Worm (Caenorhabditis elegans): ENCODE results near the gene Y73B6BL.14.

- TF ChIP-seq B0019.2 (GFP tag; conservative IDR thresholded peaks at IDR 0.05) (no peak), pha-4 (tag; optimal IDR thresholded peaks at IDR 0.05) (no peak), ztf-28 (GFP tag; IDR thresholded peaks at IDR 0.05) (no peak), efl-1 (GFP tag; optimal IDR thresholded peaks at IDR 0.05) (no peak), xnd-1 (tag; optimal IDR thresholded peaks at IDR 0.05) (no peak), F49E8.2 (tag; optimal IDR thresholded peaks at IDR 0.05; ENCODE audit: insufficient read depth) (no peak), ceh-79 (tag; optimal IDR thresholded peaks at IDR 0.05) (no peak), unc-130 (GFP tag; optimal IDR thresholded peaks at IDR 0.05) (no peak), tbp1 (GFP tag; optimal IDR thresholded peaks at IDR 0.05) (no peak), dpff-1 (tag; optimal IDR thresholded peaks at IDR 0.05) (no peak), snpc-1.3 (tag; optimal IDR thresholded peaks at IDR 0.05; ENCODE audit: insufficient read depth) (no peak), zfh-2 (GFP tag; conservative IDR thresholded peaks at IDR 0.05) (no peak)
Measured at ce11 chrIV:6378398-6378797, 35.6 kb upstream of the Y73B6BL.14 start.
